Fruit fly (Drosophila melanogaster): ENCODE data around the gene IP3K2.
A peak's percentile ranks its signal among the peaks of the same experiment; 100 is the strongest.

IP3K2 gene

DNA sequence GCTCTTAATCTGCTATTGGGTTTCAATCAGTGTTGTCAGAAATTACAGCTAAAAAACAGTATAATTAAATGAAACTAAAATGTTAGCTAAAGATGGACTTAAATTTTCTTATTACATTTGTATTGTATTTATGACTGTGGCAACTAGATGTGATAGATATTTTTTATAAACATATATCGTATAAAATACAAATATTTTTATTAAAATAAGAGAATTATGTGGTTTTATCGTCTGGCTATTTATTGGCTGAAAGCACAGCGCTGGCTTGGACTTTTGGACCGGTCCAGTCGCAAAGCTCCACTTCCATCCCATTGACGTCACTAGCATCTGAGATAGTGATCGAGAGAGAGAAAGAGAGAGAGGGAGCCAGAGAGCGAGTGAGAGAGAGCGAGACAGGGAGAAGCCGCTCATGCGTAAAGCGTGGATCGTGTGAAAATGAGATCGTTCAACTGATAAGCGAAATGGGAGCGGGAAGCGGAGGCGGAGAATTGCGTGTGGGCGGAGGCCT lies 16.0 kb downstream of the IP3K2 start (continued):
- TF ChIP-seq crol (GFP tag; IDR thresholded peaks at IDR 0.05) (no peak; the same call in 1 of the 2 replicates), fd102C (GFP tag; optimal IDR thresholded peaks at IDR 0.05) (no peak), CG8281 (tag; optimal IDR thresholded peaks at IDR 0.05) (no peak), yki (optimal IDR thresholded peaks at IDR 0.05) (no peak), CG10654 (GFP tag; optimal IDR thresholded peaks at IDR 0.05) (no peak), Dp (GFP tag; optimal IDR thresholded peaks at IDR 0.05) (no peak), CG10209 (GFP tag; optimal IDR thresholded peaks at IDR 0.05) (no peak), danr (GFP tag; IDR thresholded peaks at IDR 0.05) (no peak), Oaz (GFP tag; IDR thresholded peaks at IDR 0.05) (no peak), CG13296 (GFP tag; optimal IDR thresholded peaks at IDR 0.05) (peak; percentile 81), tll (GFP tag; optimal IDR thresholded peaks at IDR 0.05) (no peak), Bdp1 (GFP tag; optimal IDR thresholded peaks at IDR 0.05) (no peak), inv (GFP tag; IDR thresholded peaks at IDR 0.05; ENCODE audit: partially characterized antibody) (no peak), tio (GFP tag; optimal IDR thresholded peaks at IDR 0.05) (no peak), CG9609 (GFP tag; optimal IDR thresholded peaks at IDR 0.05) (no peak), CG16813 (GFP tag; IDR thresholded peaks at IDR 0.05; ENCODE audit: partially characterized antibody) (no peak), CG17912 (GFP tag; optimal IDR thresholded peaks at IDR 0.05) (no peak), vvl (GFP tag; IDR thresholded peaks at IDR 0.05) (no peak), CG8765 (GFP tag; IDR thresholded peaks at IDR 0.05) (no peak), Dbx (GFP tag; IDR thresholded peaks at IDR 0.05) (no peak), CG2678 (tag; optimal IDR thresholded peaks at IDR 0.05) (peak; percentile 73), pho (GFP tag; optimal IDR thresholded peaks at IDR 0.05) (no peak), Sox100B (GFP tag; optimal IDR thresholded peaks at IDR 0.05) (peak; percentile 65), Six4 (GFP tag; optimal IDR thresholded peaks at IDR 0.05) (no peak), CG17612 (GFP tag; IDR thresholded peaks at IDR 0.05) (no peak), CG1792 (GFP tag; optimal IDR thresholded peaks at IDR 0.05) (no peak), Dad (GFP tag; optimal IDR thresholded peaks at IDR 0.05) (no peak), hkb (optimal IDR thresholded peaks at IDR 0.05) (no peak), hkb (GFP tag; IDR thresholded peaks at IDR 0.05) (no peak), CG11695 (GFP tag; IDR thresholded peaks at IDR 0.05) (no peak), klu (GFP tag; IDR thresholded peaks at IDR 0.05) (peak; percentile 26; the same call in 1 of the 2 replicates), CG3281 (GFP tag; optimal IDR thresholded peaks at IDR 0.05) (peak; percentile 60), CG1832 (GFP tag; optimal IDR thresholded peaks at IDR 0.05) (peak; percentile 76), disco-r (GFP tag; optimal IDR thresholded peaks at IDR 0.05) (no peak), Kr (GFP tag; optimal IDR thresholded peaks at IDR 0.05) (no peak), Gug (GFP tag; IDR thresholded peaks at IDR 0.05) (no peak), Atf3 (GFP tag; optimal IDR thresholded peaks at IDR 0.05) (no peak), sens-2 (GFP tag; IDR thresholded peaks at IDR 0.05) (no peak), H2.0 (GFP tag; IDR thresholded peaks at IDR 0.05) (no peak), CG4328 (GFP tag; optimal IDR thresholded peaks at IDR 0.05) (peak; percentile 24), CG6175 (GFP tag; IDR thresholded peaks at IDR 0.05) (no peak), Nf-YA (GFP tag; IDR thresholded peaks at IDR 0.05) (no peak), dpn (GFP tag; optimal IDR thresholded peaks at IDR 0.05) (peak in 1 of 2 experiments; percentile 11), CG4360 (GFP tag; IDR thresholded peaks at IDR 0.05) (no peak), Fer2 (tag; optimal IDR thresholded peaks at IDR 0.05) (peak; percentile 33), D19B (GFP tag; optimal IDR thresholded peaks at IDR 0.05) (peak; percentile 1), Hmr (GFP tag; optimal IDR thresholded peaks at IDR 0.05) (peak; percentile 66), Rx (GFP tag; IDR thresholded peaks at IDR 0.05) (no peak), CG18262 (tag; optimal IDR thresholded peaks at IDR 0.05) (peak; percentile 38), cad (GFP tag; optimal IDR thresholded peaks at IDR 0.05) (no peak), tup (GFP tag; optimal IDR thresholded peaks at IDR 0.05) (no peak), exex (tag; optimal IDR thresholded peaks at IDR 0.05) (peak; percentile 43)

Measured in whole organism, embryonic.